Worm (Caenorhabditis elegans) whole organism, L1 larva: ENCODE measurements around the gene srx-17.

Experiments used
- C04F5.9 ChIP-seq: sonication (generic microtip); optimal IDR thresholded peaks from 2 replicates; lab custom pipeline; 2016; ENCODE audit warnings: missing genetic modification characterization, missing compliant biosample characterization
- C16A3.4 ChIP-seq: fragments of 150-350 bp; optimal IDR thresholded peaks from 2 replicates; lab custom pipeline; 2014; ENCODE audit warnings: missing biosample characterization, missing genetic modification characterization
- C34B4.2 ChIP-seq: sonication (generic microtip); optimal IDR thresholded peaks from 2 replicates; lab custom pipeline; 2017; ENCODE audit warnings: mild to moderate bottlenecking, missing genetic modification characterization, missing compliant biosample characterization
- F16B12.6 ChIP-seq: fragments of 150-350 bp; optimal IDR thresholded peaks from 2 replicates; lab custom pipeline; 2014; ENCODE audit warnings: missing biosample characterization, missing genetic modification characterization
- aly-2 ChIP-seq: fragments of 150-350 bp; optimal IDR thresholded peaks from 2 replicates; lab custom pipeline; 2014; ENCODE audit warnings: missing biosample characterization, missing genetic modification characterization
- ama-1 ChIP-seq: fragments of 150-350 bp; optimal IDR thresholded peaks from 2 replicates; lab custom pipeline; 2014
- ceh-63 ChIP-seq: fragments of 200-800 bp; sonication (Bioruptor generic); optimal IDR thresholded peaks from 2 replicates; lab custom pipeline; 2018; ENCODE audit warnings: mild to moderate bottlenecking, missing genetic modification characterization, missing compliant biosample characterization
- ceh-82 ChIP-seq, 3 experiments: fragments of 150-350 bp in 1 of 3; sonication (generic microtip) in 2 of 3; optimal IDR thresholded peaks; 2 replicates each; lab custom pipeline; 2014 to 2017; ENCODE audit warnings: missing biosample characterization in 3 of 3, missing genetic modification characterization in 3 of 3
- ceh-88 ChIP-seq: fragments of 200-800 bp; sonication (Bioruptor generic); IDR thresholded peaks from 2 replicates; pipeline ENCODE4 v1.3.6; 2022; ENCODE audit warnings: missing genetic modification characterization, missing compliant biosample characterization
- ceh-90 ChIP-seq: sonication (generic microtip); optimal IDR thresholded peaks from 2 replicates; lab custom pipeline; 2016; ENCODE audit warnings: missing genetic modification characterization, missing compliant biosample characterization
- dpl-1 ChIP-seq, 3 experiments: fragments of 150-350 bp in 2 of 3; sonication (generic microtip) in 1 of 3; optimal IDR thresholded peaks; 2 replicates each; lab custom pipeline; 2014 to 2017; ENCODE audit warnings: missing biosample characterization in 3 of 3, missing genetic modification characterization in 3 of 3, missing genetic modification reagents in 3 of 3
- dsc-1 ChIP-seq: sonication (generic microtip); optimal IDR thresholded peaks from 2 replicates; lab custom pipeline; 2016; ENCODE audit warnings: mild to moderate bottlenecking, missing genetic modification characterization, missing compliant biosample characterization
- efl-1 ChIP-seq, 4 experiments: fragments of 150-350 bp; optimal IDR thresholded peaks in 3 of 4; peaks in 1 of 4; 1 replicate in 1 of 4; 2 replicates in 3 of 4; lab custom pipeline; 2014; ENCODE audit warnings: missing biosample characterization in 2 of 4, missing genetic modification characterization in 2 of 4, missing genetic modification reagents in 2 of 4
- egl-27 ChIP-seq, 2 experiments: fragments of 150-350 bp in 1 of 2; sonication (generic microtip); optimal IDR thresholded peaks; 3 replicates each; lab custom pipeline; 2017 to 2018; ENCODE audit warnings: missing biosample characterization in 2 of 2, missing genetic modification characterization in 2 of 2, missing genetic modification reagents in 2 of 2
- elt-3 ChIP-seq, 6 experiments: fragments of 150-350 bp in 1 of 6; sonication (generic microtip); optimal IDR thresholded peaks; 2 replicates each; lab custom pipeline; 2017 to 2018; ENCODE audit warnings: missing biosample characterization in 6 of 6, missing genetic modification characterization in 6 of 6, inconsistent platforms in 1 of 6
- fkh-8 ChIP-seq: sonication (generic microtip); optimal IDR thresholded peaks from 2 replicates; lab custom pipeline; 2016; ENCODE audit warnings: mild to moderate bottlenecking, missing genetic modification characterization, missing compliant biosample characterization
- fos-1 ChIP-seq: fragments of 150-350 bp; optimal IDR thresholded peaks from 2 replicates; lab custom pipeline; 2014; ENCODE audit warnings: missing biosample characterization, missing genetic modification characterization
- hlh-17 ChIP-seq: fragments of 200-800 bp; sonication (Bioruptor generic); optimal IDR thresholded peaks from 2 replicates; lab custom pipeline; 2018; ENCODE audit warnings: missing genetic modification characterization, mild to moderate bottlenecking, missing compliant biosample characterization, moderate library complexity, borderline replicate concordance
- irx-1 ChIP-seq: sonication (generic microtip); optimal IDR thresholded peaks from 2 replicates; lab custom pipeline; 2016; ENCODE audit warnings: missing genetic modification characterization, missing compliant biosample characterization
- isw-1 ChIP-seq: fragments of 200-800 bp; sonication (Bioruptor generic); IDR thresholded peaks from 2 replicates; pipeline ENCODE4 v1.3.6; 2022; ENCODE audit warnings: missing genetic modification characterization, missing compliant biosample characterization
- lin-35 ChIP-seq, 2 experiments: fragments of 150-350 bp; optimal IDR thresholded peaks; 2 replicates each; lab custom pipeline; 2014; ENCODE audit warnings: missing biosample characterization in 2 of 2, missing genetic modification characterization in 2 of 2, missing genetic modification reagents in 2 of 2
- lsy-2 ChIP-seq, 2 experiments: fragments of 150-350 bp; optimal IDR thresholded peaks; 2 replicates each; lab custom pipeline; 2014; ENCODE audit warnings: missing biosample characterization in 2 of 2, missing genetic modification characterization in 2 of 2
- nhr-11 ChIP-seq: fragments of 150-350 bp; optimal IDR thresholded peaks from 2 replicates; lab custom pipeline; 2014; ENCODE audit warnings: missing biosample characterization, missing genetic modification characterization
- nhr-20 ChIP-seq: sonication (generic microtip); optimal IDR thresholded peaks from 2 replicates; lab custom pipeline; 2016; ENCODE audit warnings: mild to moderate bottlenecking, missing genetic modification characterization, missing compliant biosample characterization
- nhr-28 ChIP-seq: fragments of 150-350 bp; optimal IDR thresholded peaks from 2 replicates; lab custom pipeline; 2014; ENCODE audit warnings: missing biosample characterization, missing genetic modification characterization
- nhr-84 ChIP-seq: sonication (generic microtip); optimal IDR thresholded peaks from 2 replicates; lab custom pipeline; 2017; ENCODE audit warnings: missing biosample characterization, missing genetic modification characterization
- nhr-85 ChIP-seq: sonication (generic microtip); peaks from one replicate; lab custom pipeline; 2016; ENCODE audit warnings: missing genetic modification characterization, inconsistent platforms, missing compliant biosample characterization
- pqm-1 ChIP-seq: sonication (generic microtip); optimal IDR thresholded peaks from 3 replicates; lab custom pipeline; 2017; ENCODE audit warnings: missing biosample characterization, missing genetic modification characterization
- rnt-1 ChIP-seq: sonication (generic microtip); optimal IDR thresholded peaks from 2 replicates; lab custom pipeline; 2016; ENCODE audit warnings: mild to moderate bottlenecking, missing genetic modification characterization, moderate library complexity, missing compliant biosample characterization
- skn-1 ChIP-seq: fragments of 150-350 bp; optimal IDR thresholded peaks from 2 replicates; lab custom pipeline; 2014; ENCODE audit warnings: missing biosample characterization, missing genetic modification characterization
- tlp-1 ChIP-seq: fragments of 150-350 bp; optimal IDR thresholded peaks from 2 replicates; lab custom pipeline; 2014; ENCODE audit warnings: missing biosample characterization, missing genetic modification characterization
- unc-86 ChIP-seq: sonication (generic microtip); optimal IDR thresholded peaks from 2 replicates; lab custom pipeline; 2016; ENCODE audit warnings: missing genetic modification characterization, missing compliant biosample characterization
- unc-98 ChIP-seq: fragments of 200-800 bp; sonication (Bioruptor generic); IDR thresholded peaks from 2 replicates; pipeline ENCODE4 v1.3.6; 2022; ENCODE audit warnings: missing genetic modification characterization, missing compliant biosample characterization
- zag-1 ChIP-seq: fragments of 150-350 bp; optimal IDR thresholded peaks from 2 replicates; lab custom pipeline; 2014; ENCODE audit warnings: missing biosample characterization, missing genetic modification characterization
- ztf-11 ChIP-seq, 2 experiments: sonication (generic microtip); optimal IDR thresholded peaks; 2 replicates each; lab custom pipeline; 2016 to 2017; ENCODE audit warnings: missing genetic modification characterization in 2 of 2, missing biosample characterization in 1 of 2, missing compliant biosample characterization in 1 of 2
- ztf-4 ChIP-seq: fragments of 150-350 bp; optimal IDR thresholded peaks from 2 replicates; lab custom pipeline; 2014; ENCODE audit warnings: missing biosample characterization, missing genetic modification characterization

Gene srx-17

ce11 chrV:13854306-13854705 is 13.3 kb downstream of the srx-17 start, which contains the start of gene ttr-21:
TSS of gene ttr-21 (minus strand) at chrV:13854405.
- TF ChIP-seq nhr-20 (tag; lab: Kevin White, UChicago) (peak; percentile 9), elt-3 (tag; optimal IDR thresholded peaks at IDR 0.05; lab: Kevin White, UChicago) (no peak), zag-1 (tag; lab: Kevin White, UChicago) (no peak)
- TF ChIP-seq, all 84 proteins: peak for 1

DNA sequence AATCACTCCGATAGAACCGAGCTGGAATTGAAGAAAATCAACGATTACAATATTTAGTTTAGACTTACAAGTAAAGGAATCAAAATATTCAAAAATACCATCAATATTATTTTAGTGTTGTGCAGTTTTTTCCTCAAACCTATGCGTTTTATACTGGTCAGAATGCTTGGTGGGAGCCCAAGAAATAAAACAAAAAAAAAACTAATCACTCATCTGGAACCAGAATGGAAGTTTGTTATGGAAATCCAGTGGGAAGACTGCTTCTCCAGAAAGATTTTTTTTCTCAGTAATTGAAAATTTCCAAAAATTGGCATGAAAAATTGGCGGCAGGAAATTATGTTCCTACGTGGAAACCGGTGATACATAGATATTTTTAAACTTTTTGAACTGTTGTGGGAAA is 15.4 kb downstream of the srx-17 start, which contains the start of gene srx-134:
srx-134 (minus strand) TSS at position 101 of the 400 bp plus-strand sequence.
- TF ChIP-seq ceh-82 (tag; optimal IDR thresholded peaks at IDR 0.05; lab: Kevin White, UChicago), result no peak

DNA sequence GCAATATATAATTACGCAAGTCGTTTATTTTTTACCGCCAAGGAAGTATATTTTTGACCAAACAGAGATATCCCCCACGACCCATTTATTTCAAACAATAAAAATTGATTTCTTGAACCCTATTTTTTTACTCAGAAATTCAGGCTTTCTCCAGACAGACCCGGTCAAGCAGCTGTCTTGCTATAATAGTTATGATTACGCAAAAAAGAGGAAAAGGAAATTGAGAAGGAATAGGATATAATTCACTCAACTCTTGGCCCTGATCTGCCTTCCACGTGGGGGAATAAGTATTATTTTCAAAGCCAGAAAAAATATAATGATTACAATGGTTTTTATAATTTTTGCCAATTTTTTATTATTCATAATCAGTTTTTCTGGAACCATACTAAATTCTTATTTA is 16.1 kb downstream of the srx-17 start, which contains the start of gene srx-136:
srx-136 (plus strand) TSS at position 301 of the 400 bp plus-strand sequence.
- TF ChIP-seq ceh-90, result no peak
- TF ChIP-seq unc-98 (GFP tag; lab: Robert Waterston, UW), result no peak
- no peak for TF ChIP-seq irx-1
- TF ChIP-seq fos-1 (tag; lab: Kevin White, UChicago), result no peak
- no peak for TF ChIP-seq skn-1 (tag; lab: Kevin White, UChicago)
- TF ChIP-seq unc-86 (tag; lab: Kevin White, UChicago), result no peak
- no peak for TF ChIP-seq ztf-4
- TF ChIP-seq dpl-1 (GFP tag; optimal IDR thresholded peaks at IDR 0.05; lab: Kevin White, UChicago), result no peak
- TF ChIP-seq ceh-63 (GFP tag; lab: Kevin White, UChicago), result no peak
- no peak for TF ChIP-seq efl-1 (optimal IDR thresholded peaks at IDR 0.05; lab: Kevin White, UChicago)
- TF ChIP-seq efl-1 (GFP tag; optimal IDR thresholded peaks at IDR 0.05 in 1 of 2; lab: Kevin White, UChicago), result no peak
- no peak for TF ChIP-seq nhr-84 (tag; lab: Kevin White, UChicago)
- TF ChIP-seq ceh-82 (tag; optimal IDR thresholded peaks at IDR 0.05; lab: Kevin White, UChicago), result no peak
- TF ChIP-seq zag-1 (tag; lab: Kevin White, UChicago), result no peak
- TF ChIP-seq nhr-11 (tag; lab: Kevin White, UChicago), result no peak

- TF ChIP-seq dsc-1 (tag; lab: Kevin White, UChicago) (no peak), irx-1 (no peak), isw-1 (GFP tag; lab: Robert Waterston, UW) (no peak), egl-27 (tag; optimal IDR thresholded peaks at IDR 0.05; lab: Kevin White, UChicago) (no peak), aly-2 (tag; lab: Kevin White, UChicago) (no peak), pqm-1 (no peak), lin-35 (GFP tag; optimal IDR thresholded peaks at IDR 0.05; lab: Kevin White, UChicago) (no peak)
Measured at ce11 chrV:13858906-13859305, 17.9 kb downstream of the srx-17 start, which contains the start of gene srx-135. TSS of gene srx-135 (plus strand) at chrV:13859206.

ce11 chrV:13862505-13862904 is 21.5 kb downstream of the srx-17 start, which contains the start of gene srx-137:
TSS of gene srx-137 (plus strand) at chrV:13862805.
- TF ChIP-seq fkh-8 (tag; lab: Kevin White, UChicago), result no peak
- no peak for TF ChIP-seq tlp-1
- no peak for TF ChIP-seq C34B4.2 (tag; lab: Kevin White, UChicago)
- no peak for TF ChIP-seq ceh-88 (GFP tag; lab: Robert Waterston, UW)
- no peak for TF ChIP-seq ztf-11 (tag; optimal IDR thresholded peaks at IDR 0.05; lab: Kevin White, UChicago)
- no peak for TF ChIP-seq F16B12.6 (tag; lab: Kevin White, UChicago)
- no peak for TF ChIP-seq lsy-2 (tag; optimal IDR thresholded peaks at IDR 0.05; lab: Kevin White, UChicago)
- TF ChIP-seq nhr-85, result no peak
- TF ChIP-seq fos-1 (tag; lab: Kevin White, UChicago), result no peak
- TF ChIP-seq unc-98 (GFP tag; lab: Robert Waterston, UW), result no peak
- TF ChIP-seq efl-1 (optimal IDR thresholded peaks at IDR 0.05; lab: Kevin White, UChicago), result no peak
- TF ChIP-seq efl-1 (GFP tag; optimal IDR thresholded peaks at IDR 0.05 in 1 of 2; lab: Kevin White, UChicago), result no peak

- TF ChIP-seq C16A3.4 (tag; lab: Kevin White, UChicago) (no peak), hlh-17 (GFP tag; lab: Kevin White, UChicago) (no peak), nhr-11 (tag; lab: Kevin White, UChicago) (no peak), nhr-28 (tag; lab: Kevin White, UChicago) (no peak), rnt-1 (tag; lab: Kevin White, UChicago) (no peak), C34B4.2 (tag; lab: Kevin White, UChicago) (no peak), C04F5.9 (tag; lab: Kevin White, UChicago) (no peak), ama-1 (lab: Kevin White, UChicago) (no peak)
Measured at ce11 chrV:13863700-13864099, 22.7 kb downstream of the srx-17 start.
